Worm (Caenorhabditis elegans): Measurements from ENCODE around the gene Y56A3A.30.

- no peak for TF ChIP-seq ztf-29 (GFP tag; IDR thresholded peaks at IDR 0.05)
- TF ChIP-seq ztf-23 (GFP tag; IDR thresholded peaks at IDR 0.05) = no peak
- TF ChIP-seq med-1 (GFP tag; optimal IDR thresholded peaks at IDR 0.05; ENCODE audit: insufficient read depth) = no peak
- TF ChIP-seq T22C8.4 (GFP tag; IDR thresholded peaks at IDR 0.05) = no peak
- TF ChIP-seq cog-1 (tag; optimal IDR thresholded peaks at IDR 0.05) = no peak
- no peak for TF ChIP-seq ref-1 (GFP tag; conservative IDR thresholded peaks at IDR 0.05)
These were observed 36.7 kb upstream of the Y56A3A.30 start for ce11 chrIII:12015611-12016010.

Measured in whole organism, midembryonic.